Fruit fly (Drosophila melanogaster) Kc167 (cell line): Measurements from ENCODE around the gene CG12229.

Experiments used
- Myc ChIP-seq: fragments of >200 bp; optimal IDR thresholded peaks from 2 replicates; lab custom pipeline; 2017; ENCODE audit warnings: missing external identifiers
- Sin3A ChIP-seq: fragments of >200 bp; optimal IDR thresholded peaks from 2 replicates; lab custom pipeline; 2018; ENCODE audit warnings: missing external identifiers
- h ChIP-seq: fragments of >200 bp; optimal IDR thresholded peaks from 3 replicates; lab custom pipeline; 2018; ENCODE audit warnings: missing external identifiers
- insv ChIP-seq: fragments of >200 bp; optimal IDR thresholded peaks from 3 replicates; lab custom pipeline; 2018; ENCODE audit warnings: missing external identifiers
- psq ChIP-seq: fragments of >200 bp; optimal IDR thresholded peaks from 2 replicates; lab custom pipeline; 2017; ENCODE audit warnings: missing external identifiers
- ttk ChIP-seq: sonication (Bioruptor generic); optimal IDR thresholded peaks from 2 replicates; lab custom pipeline; 2017; ENCODE audit warnings: missing external identifiers

Gene CG12229

DNA sequence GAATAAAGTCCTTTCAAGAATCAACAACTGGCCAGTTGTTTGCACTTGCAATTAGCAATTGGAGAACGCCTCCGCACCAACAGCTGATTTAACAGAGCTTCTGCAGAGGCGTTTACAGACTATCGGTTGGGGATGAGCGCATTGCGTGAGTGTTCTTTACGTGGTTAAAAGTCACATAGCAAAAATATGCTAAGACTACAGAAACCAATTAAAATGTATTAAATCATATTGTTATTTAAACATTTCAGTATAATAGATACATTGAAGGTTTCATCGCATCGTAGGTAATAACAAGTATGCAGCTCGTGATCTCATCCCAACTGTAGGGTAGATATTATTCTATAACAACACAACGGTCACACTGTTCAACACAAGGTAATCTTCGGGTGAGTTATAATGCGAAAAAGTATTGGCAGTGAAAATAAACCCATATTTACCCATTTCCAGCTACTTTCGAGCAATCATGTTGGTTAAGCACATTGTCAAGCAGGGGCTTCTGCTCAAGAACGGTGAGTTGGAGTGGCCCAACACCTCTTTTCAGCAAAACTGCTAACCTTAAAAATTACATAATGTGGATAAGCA, 11.0 kb downstream of the CG12229 start, which contains the start of the genes Sec3 and COX7B:
TSS of gene Sec3 (minus strand) at position 86 of the 582 bp plus-strand sequence.
TSS of gene COX7B (plus strand) at position 346 of the 582 bp plus-strand sequence.
- TF ChIP-seq h (no peak), Sin3A (lab: Kevin White, UChicago) (no peak), psq (lab: Kevin White, UChicago) (no peak), ttk (lab: Kevin White, UChicago) (no peak), insv (lab: Kevin White, UChicago) (no peak), Myc (lab: Kevin White, UChicago) (no peak)

DNA sequence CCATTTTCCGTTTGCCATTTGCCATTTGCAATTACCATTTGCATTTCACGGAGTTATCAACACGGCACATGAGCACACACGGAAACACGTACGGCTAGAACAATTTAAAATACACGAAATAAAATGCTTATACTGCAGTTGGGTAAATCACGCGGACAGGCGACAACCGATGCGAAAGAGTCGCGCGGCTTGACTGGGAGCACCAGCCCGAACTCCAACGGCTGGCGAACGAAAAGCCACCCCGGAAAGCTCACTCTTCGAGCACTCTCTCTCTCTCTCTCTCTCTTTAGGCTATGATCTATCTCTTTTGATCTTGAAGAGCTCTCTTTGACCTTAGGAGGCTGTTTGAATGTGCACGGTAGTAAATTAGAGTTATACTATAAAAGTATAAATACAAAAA, 14.9 kb downstream of the CG12229 start, which contains the start of gene blot:
TSS of gene blot (minus strand) at position 196 of the 400 bp plus-strand sequence.
- no peak for TF ChIP-seq insv (lab: Kevin White, UChicago)
- no peak for TF ChIP-seq Sin3A (lab: Kevin White, UChicago)
- TF ChIP-seq psq (lab: Kevin White, UChicago), result no peak
- no peak for TF ChIP-seq Myc (lab: Kevin White, UChicago)
- no peak for TF ChIP-seq h
- TF ChIP-seq ttk (lab: Kevin White, UChicago), result no peak

- TF ChIP-seq h (no peak), Myc (lab: Kevin White, UChicago) (no peak), psq (lab: Kevin White, UChicago) (no peak), Sin3A (lab: Kevin White, UChicago) (no peak), ttk (lab: Kevin White, UChicago) (no peak), insv (lab: Kevin White, UChicago) (no peak)
Observed at dm6 chr3L:17420610-17421194, 15.5 kb downstream of the CG12229 start.

dm6 chr3L:17419103-17419741, 17.0 kb downstream of the CG12229 start:
- TF ChIP-seq insv (lab: Kevin White, UChicago) (no peak), Myc (lab: Kevin White, UChicago) (no peak), psq (lab: Kevin White, UChicago) (no peak), ttk (lab: Kevin White, UChicago) (no peak), Sin3A (lab: Kevin White, UChicago) (no peak), h (no peak)

DNA sequence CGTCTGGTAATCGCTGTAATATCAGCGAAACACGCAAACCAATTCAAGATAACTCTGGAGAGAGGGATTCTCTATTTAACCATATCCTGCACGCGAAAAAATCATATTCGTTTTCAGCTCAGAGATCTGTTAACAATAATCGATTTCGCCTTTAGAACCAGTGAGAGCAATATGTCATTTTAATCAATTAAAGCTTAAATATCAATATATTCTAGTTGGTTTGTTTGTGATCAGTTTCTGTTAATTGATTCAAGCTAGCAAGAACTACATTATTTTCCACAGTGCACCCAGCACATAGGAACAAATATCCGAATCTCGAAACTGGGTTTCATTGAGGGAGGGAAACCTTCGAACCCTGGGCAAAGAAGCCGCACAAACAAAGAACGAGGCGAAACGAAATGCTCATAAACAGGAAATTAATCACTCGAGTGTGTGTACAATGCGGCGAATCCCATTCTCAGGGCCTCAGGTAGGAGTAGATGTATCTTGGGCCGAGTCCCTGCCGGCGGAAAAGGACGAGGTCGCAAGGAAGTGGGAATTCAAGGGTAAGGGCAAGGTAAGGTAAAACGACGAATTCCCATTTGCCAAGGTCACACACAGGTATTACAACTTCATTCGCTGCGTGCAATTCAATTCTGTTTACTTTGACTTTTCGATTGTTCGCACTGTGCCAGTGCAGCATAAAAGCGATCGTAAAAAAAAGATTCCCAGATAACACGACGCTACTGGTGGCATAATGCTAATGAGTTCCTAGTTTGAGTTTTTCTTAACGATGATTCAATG, 20.1 kb downstream of the CG12229 start:
- TF ChIP-seq Myc (lab: Kevin White, UChicago), result no peak

DNA sequence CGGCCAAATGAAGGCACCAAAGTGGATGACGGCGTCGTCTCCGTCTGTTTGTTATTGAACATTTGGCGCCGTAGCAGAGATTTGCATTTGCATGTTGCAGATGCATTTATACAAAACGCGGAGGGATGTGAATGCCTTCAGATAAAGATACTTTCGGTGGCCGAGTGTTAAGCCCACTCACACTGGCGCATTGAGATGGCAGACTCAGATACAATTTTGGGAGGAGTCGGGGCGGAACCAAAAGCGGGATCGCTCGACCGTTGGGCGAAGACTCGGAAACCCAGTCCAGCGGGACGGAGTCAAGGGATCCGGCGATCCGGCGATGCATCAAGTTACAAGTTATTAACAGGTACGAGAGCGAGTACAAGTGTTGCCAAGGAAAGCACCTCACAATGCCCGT, 24.1 kb downstream of the CG12229 start:
- no peak for TF ChIP-seq Sin3A (lab: Kevin White, UChicago)
- TF ChIP-seq ttk (lab: Kevin White, UChicago), result no peak
- no peak for TF ChIP-seq Myc (lab: Kevin White, UChicago)
- no peak for TF ChIP-seq psq (lab: Kevin White, UChicago)
- TF ChIP-seq h, result no peak
- TF ChIP-seq insv (lab: Kevin White, UChicago), result no peak

dm6 chr3L:17411273-17411672, 25.0 kb downstream of the CG12229 start:
- no peak for TF ChIP-seq Myc (lab: Kevin White, UChicago)
- TF ChIP-seq insv (lab: Kevin White, UChicago), result no peak
- TF ChIP-seq psq (lab: Kevin White, UChicago), result no peak
- no peak for TF ChIP-seq Sin3A (lab: Kevin White, UChicago)
- TF ChIP-seq h, result no peak
- no peak for TF ChIP-seq ttk (lab: Kevin White, UChicago)

DNA sequence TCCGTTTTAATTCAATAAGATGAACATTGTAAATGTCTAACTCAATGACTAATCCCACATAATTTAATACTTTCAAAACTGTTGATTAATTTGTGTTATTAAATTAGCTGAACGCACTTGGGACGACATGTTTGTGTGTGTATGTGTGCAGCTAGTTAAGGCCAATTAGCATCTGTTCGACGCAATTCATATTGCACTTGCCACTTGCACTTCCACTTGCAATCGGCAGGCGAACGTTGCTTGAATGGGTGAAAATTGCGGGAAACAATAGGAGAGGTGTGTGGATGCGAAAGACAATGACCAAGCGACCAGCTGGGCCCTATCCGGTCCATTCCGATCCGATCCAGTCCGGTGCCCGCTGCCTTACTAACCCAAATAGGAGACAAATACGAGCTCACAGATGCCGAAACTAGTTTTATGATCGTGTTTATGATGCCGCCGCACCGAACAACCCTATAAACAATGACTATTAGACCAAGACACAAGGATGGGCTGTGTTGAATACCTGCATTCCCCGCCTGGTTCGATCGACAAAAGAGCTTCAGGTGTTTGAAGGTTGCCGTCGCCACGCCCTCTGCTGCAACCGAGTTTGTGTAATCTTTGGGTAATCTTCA, 28.6 kb downstream of the CG12229 start:
- TF ChIP-seq Sin3A (lab: Kevin White, UChicago), result no peak
- no peak for TF ChIP-seq Myc (lab: Kevin White, UChicago)
- TF ChIP-seq h, result no peak
- TF ChIP-seq psq (lab: Kevin White, UChicago), result no peak
- no peak for TF ChIP-seq insv (lab: Kevin White, UChicago)
- no peak for TF ChIP-seq ttk (lab: Kevin White, UChicago)

DNA sequence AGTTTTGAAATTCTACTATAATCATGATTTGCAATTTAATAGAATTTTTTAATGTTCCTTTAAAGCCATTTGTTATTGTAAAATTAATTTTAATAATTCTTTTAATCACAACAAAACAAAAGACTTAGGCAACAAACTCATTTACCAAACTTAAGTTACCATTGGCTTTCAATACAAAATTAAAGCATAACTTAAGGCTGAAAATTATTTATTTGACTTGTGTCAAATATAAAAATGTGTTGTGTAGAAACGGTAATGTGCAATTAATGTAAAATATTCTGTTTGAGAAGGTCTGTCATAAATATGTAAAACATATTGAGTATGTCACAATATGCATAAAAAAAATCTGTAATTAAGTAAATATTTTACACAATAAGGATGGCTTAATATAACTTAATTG, 29.2 kb downstream of the CG12229 start:
- TF ChIP-seq insv (lab: Kevin White, UChicago) (no peak), ttk (lab: Kevin White, UChicago) (no peak), Myc (lab: Kevin White, UChicago) (no peak), psq (lab: Kevin White, UChicago) (no peak), Sin3A (lab: Kevin White, UChicago) (no peak), h (no peak)

DNA sequence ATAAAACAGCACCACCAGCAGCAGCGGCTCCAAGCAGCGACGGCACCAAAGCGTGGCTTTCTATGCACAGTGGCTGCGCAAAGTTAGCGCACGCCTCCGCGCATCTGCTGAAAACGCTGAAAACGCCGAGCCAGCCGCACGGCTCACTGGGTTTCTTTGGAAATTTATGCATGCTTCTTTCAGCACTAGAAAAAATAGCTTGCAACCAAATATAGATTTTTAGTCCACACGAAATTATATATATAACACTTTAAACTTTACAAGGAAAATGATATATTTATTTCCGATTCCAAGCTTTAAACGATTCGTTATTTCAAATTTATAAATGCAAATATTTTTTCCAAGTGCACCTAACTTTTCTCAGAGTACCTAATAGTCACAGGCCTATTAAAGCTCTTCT, 31.6 kb downstream of the CG12229 start:
- TF ChIP-seq ttk (lab: Kevin White, UChicago) (no peak), insv (lab: Kevin White, UChicago) (no peak), Sin3A (lab: Kevin White, UChicago) (no peak)

DNA sequence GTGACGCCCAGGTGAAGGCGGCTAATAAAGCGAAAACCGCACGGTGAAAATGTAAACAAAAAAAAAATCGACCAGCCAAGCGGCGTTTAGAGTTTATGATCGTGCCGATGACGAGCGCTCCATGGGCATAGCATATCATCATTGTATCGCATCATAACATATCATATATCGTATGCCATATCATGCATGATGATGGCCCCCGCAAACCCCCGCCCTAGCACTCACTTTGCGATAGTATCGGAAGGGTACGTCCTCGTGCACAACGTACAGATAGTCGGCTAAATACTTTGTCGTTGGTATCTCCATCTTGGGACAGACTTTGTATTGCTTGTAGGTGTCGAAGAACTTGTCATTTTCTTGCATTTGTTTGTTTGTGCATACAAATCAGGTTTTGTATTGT, 33.0 kb downstream of the CG12229 start:
- TF ChIP-seq insv (lab: Kevin White, UChicago) (no peak), ttk (lab: Kevin White, UChicago) (no peak), h (no peak), Sin3A (lab: Kevin White, UChicago) (no peak), Myc (lab: Kevin White, UChicago) (no peak), psq (lab: Kevin White, UChicago) (no peak)
